Fruit fly (Drosophila melanogaster) whole organism, embryonic: ENCODE measurements around the gene Rrp5.

ENCODE experiments used
- Atf3 ChIP-seq: fragments of 200-800 bp; sonication (Bioruptor generic); optimal IDR thresholded peaks from 3 replicates; lab custom pipeline; 2016; ENCODE audit warnings: missing biosample characterization, missing genetic modification characterization
- Bgb ChIP-seq: fragments of 200-800 bp; sonication (Bioruptor generic); IDR thresholded peaks from 2 replicates; pipeline ENCODE4 v1.3.6; 2022; ENCODE audit warnings: missing biosample characterization, missing genetic modification characterization; ENCODE audit not compliant: partially characterized antibody
- CG11093 ChIP-seq: fragments of 200-800 bp; sonication (Bioruptor generic); IDR thresholded peaks from 3 replicates; pipeline ENCODE4 v1.3.6; 2022; ENCODE audit warnings: missing biosample characterization, missing genetic modification characterization
- CG12219 ChIP-seq: fragments of 200-800 bp; sonication (Bioruptor generic); optimal IDR thresholded peaks from 3 replicates; lab custom pipeline; 2018; ENCODE audit warnings: missing biosample characterization, mild to moderate bottlenecking, missing genetic modification characterization
- CG12391 ChIP-seq: fragments of 200-800 bp; sonication (Bioruptor generic); optimal IDR thresholded peaks from 3 replicates; lab custom pipeline; 2018; ENCODE audit warnings: missing biosample characterization, mild to moderate bottlenecking, missing genetic modification characterization, moderate library complexity
- CG13123 ChIP-seq: fragments of 200-800 bp; sonication (Bioruptor generic); optimal IDR thresholded peaks from 2 replicates; lab custom pipeline; 2016; ENCODE audit warnings: missing biosample characterization, missing genetic modification characterization
- CG17612 ChIP-seq: fragments of 200-800 bp; sonication (Bioruptor generic); IDR thresholded peaks from 2 replicates; pipeline ENCODE4 v1.3.6; 2022; ENCODE audit warnings: missing biosample characterization, missing genetic modification characterization
- CG17829 ChIP-seq: fragments of 200-800 bp; optimal IDR thresholded peaks from 2 replicates; lab custom pipeline; 2019; ENCODE audit warnings: missing biosample characterization, mild to moderate bottlenecking, missing genetic modification characterization, moderate library complexity
- CG18262 ChIP-seq: fragments of 200-800 bp; optimal IDR thresholded peaks from 3 replicates; lab custom pipeline; 2019; ENCODE audit warnings: missing biosample characterization, mild to moderate bottlenecking, missing genetic modification characterization, moderate library complexity
- CG18764 ChIP-seq: fragments of 200-800 bp; sonication (Bioruptor generic); optimal IDR thresholded peaks from 3 replicates; lab custom pipeline; 2016; ENCODE audit warnings: missing biosample characterization, missing genetic modification characterization
- CG2120 ChIP-seq: fragments of 200-800 bp; sonication (Bioruptor generic); optimal IDR thresholded peaks from 3 replicates; lab custom pipeline; 2016; ENCODE audit warnings: missing biosample characterization, missing genetic modification characterization
- CG2199 ChIP-seq: fragments of 200-800 bp; sonication (Bioruptor generic); IDR thresholded peaks from 3 replicates; pipeline ENCODE4 v1.3.6; 2022; ENCODE audit warnings: missing biosample characterization, missing genetic modification characterization
- CG32772 ChIP-seq: fragments of 200-800 bp; sonication (Bioruptor generic); IDR thresholded peaks from 2 replicates; pipeline ENCODE4 v1.3.6; 2022; ENCODE audit warnings: missing biosample characterization, missing genetic modification characterization
- CG6254 ChIP-seq: fragments of 200-800 bp; sonication (Bioruptor generic); optimal IDR thresholded peaks from 3 replicates; lab custom pipeline; 2017; ENCODE audit warnings: mild to moderate bottlenecking, missing biosample characterization, missing genetic modification reagents, missing genetic modification characterization
- CG6791 ChIP-seq: fragments of 200-800 bp; sonication (Bioruptor generic); IDR thresholded peaks from 3 replicates; pipeline ENCODE4 v1.3.6; 2022; ENCODE audit warnings: missing biosample characterization, missing genetic modification characterization; ENCODE audit not compliant: partially characterized antibody
- CG8089 ChIP-seq: fragments of 200-800 bp; sonication (Bioruptor generic); optimal IDR thresholded peaks from 3 replicates; lab custom pipeline; 2016; ENCODE audit warnings: missing biosample characterization, missing genetic modification characterization
- CG8290 ChIP-seq, 3 experiments: fragments of 200-800 bp; sonication (Bioruptor generic); optimal IDR thresholded peaks; 2 replicates each; lab custom pipeline; 2016 to 2019; ENCODE audit warnings: missing biosample characterization in 3 of 3, missing genetic modification characterization in 3 of 3, mild to moderate bottlenecking in 2 of 3, moderate library complexity in 1 of 3
- CG8359 ChIP-seq: fragments of 200-800 bp; sonication (Bioruptor generic); optimal IDR thresholded peaks from 2 replicates; lab custom pipeline; 2017; ENCODE audit warnings: missing biosample characterization, mild to moderate bottlenecking, missing genetic modification characterization, borderline replicate concordance
- CG8478 ChIP-seq: fragments of >200 bp; optimal IDR thresholded peaks from 2 replicates; lab custom pipeline; 2018
- Dbx ChIP-seq: fragments of 200-800 bp; sonication (Bioruptor generic); IDR thresholded peaks from 3 replicates; pipeline ENCODE4 v1.3.6; 2022; ENCODE audit warnings: missing biosample characterization, missing genetic modification characterization
- Dip2 ChIP-seq: fragments of 200-800 bp; sonication (Bioruptor generic); IDR thresholded peaks from 2 replicates; pipeline ENCODE4 v1.3.6; 2022; ENCODE audit warnings: missing biosample characterization, missing genetic modification characterization
- Ets65A ChIP-seq: fragments of 200-800 bp; sonication (Bioruptor generic); peaks from one replicate; lab custom pipeline; 2016; ENCODE audit warnings: missing biosample characterization, missing genetic modification characterization
- Ets97D ChIP-seq: fragments of 200-800 bp; sonication (Bioruptor generic); optimal IDR thresholded peaks from 3 replicates; lab custom pipeline; 2016; ENCODE audit warnings: missing biosample characterization, missing genetic modification characterization
- Max ChIP-seq: fragments of 200-800 bp; sonication (Bioruptor generic); optimal IDR thresholded peaks from 2 replicates; lab custom pipeline; 2016; ENCODE audit warnings: missing biosample characterization, mild to moderate bottlenecking, missing genetic modification characterization
- NK7.1 ChIP-seq: fragments of 200-800 bp; sonication (Bioruptor generic); optimal IDR thresholded peaks from 3 replicates; lab custom pipeline; 2016; ENCODE audit warnings: missing biosample characterization, missing genetic modification characterization
- Pdp1 ChIP-seq, 2 experiments: fragments of 200-800 bp; sonication (Bioruptor generic); optimal IDR thresholded peaks; 3 replicates each; lab custom pipeline; 2016; ENCODE audit warnings: missing biosample characterization in 2 of 2, missing genetic modification characterization in 2 of 2, mild to moderate bottlenecking in 1 of 2, moderate library complexity in 1 of 2
- abd-A ChIP-seq: fragments of 200-800 bp; sonication (Bioruptor generic); optimal IDR thresholded peaks from 3 replicates; lab custom pipeline; 2019; ENCODE audit warnings: missing biosample characterization, mild to moderate bottlenecking, missing genetic modification characterization, moderate library complexity
- ara ChIP-seq: fragments of 200-800 bp; sonication (Bioruptor generic); IDR thresholded peaks from 2 replicates; pipeline ENCODE4 v1.3.6; 2022; ENCODE audit warnings: missing biosample characterization, missing genetic modification characterization
- cas ChIP-seq: fragments of 200-800 bp; sonication (Bioruptor generic); IDR thresholded peaks from 2 replicates; pipeline ENCODE4 v1.3.6; 2022; ENCODE audit warnings: missing biosample characterization, missing genetic modification characterization
- cato ChIP-seq: fragments of 200-800 bp; sonication (Bioruptor generic); optimal IDR thresholded peaks from 2 replicates; lab custom pipeline; 2016; ENCODE audit warnings: missing biosample characterization, missing genetic modification characterization, borderline replicate concordance
- da ChIP-seq: fragments of 200-800 bp; sonication (Bioruptor generic); optimal IDR thresholded peaks from 2 replicates; lab custom pipeline; 2016; ENCODE audit warnings: missing biosample characterization, missing genetic modification characterization
- fd3F ChIP-seq: fragments of 200-800 bp; sonication (Bioruptor generic); optimal IDR thresholded peaks from 2 replicates; lab custom pipeline; 2018; ENCODE audit warnings: missing biosample characterization, mild to moderate bottlenecking, missing genetic modification characterization, moderate library complexity
- gcm ChIP-seq: fragments of 200-800 bp; sonication (Bioruptor generic); optimal IDR thresholded peaks from 2 replicates; lab custom pipeline; 2019; ENCODE audit warnings: missing biosample characterization, mild to moderate bottlenecking, missing genetic modification characterization, moderate library complexity
- jigr1 ChIP-seq: fragments of 200-800 bp; sonication (Bioruptor generic); IDR thresholded peaks from 3 replicates; pipeline ENCODE4 v1.3.6; 2022; ENCODE audit warnings: missing biosample characterization, missing genetic modification characterization
- lbe ChIP-seq: fragments of 200-800 bp; sonication (Bioruptor generic); optimal IDR thresholded peaks from 2 replicates; lab custom pipeline; 2016; ENCODE audit warnings: missing biosample characterization, mild to moderate bottlenecking, missing genetic modification characterization
- org-1 ChIP-seq: fragments of 200-800 bp; sonication (Bioruptor generic); optimal IDR thresholded peaks from 2 replicates; lab custom pipeline; 2017; ENCODE audit warnings: missing biosample characterization, missing genetic modification characterization
- pum ChIP-seq: fragments of 200-800 bp; sonication (Bioruptor generic); optimal IDR thresholded peaks from 2 replicates; lab custom pipeline; 2016; ENCODE audit warnings: missing biosample characterization, missing genetic modification characterization
- sc ChIP-seq, 3 experiments: fragments of >200 bp in 2 of 3; fragments of 200-800 bp in 1 of 3; sonication (Bioruptor generic) in 1 of 3; optimal IDR thresholded peaks; 2 replicates in 2 of 3; 3 replicates in 1 of 3; lab custom pipeline; 2017; ENCODE audit warnings: mild to moderate bottlenecking in 1 of 3, missing biosample characterization in 1 of 3, missing genetic modification characterization in 1 of 3, missing genetic modification reagents in 1 of 3
- sens ChIP-seq: fragments of 200-800 bp; sonication (Bioruptor generic); peaks from one replicate; lab custom pipeline; 2016; ENCODE audit warnings: missing biosample characterization, missing genetic modification characterization
- slp2 ChIP-seq: fragments of 200-800 bp; sonication (Bioruptor generic); optimal IDR thresholded peaks from 2 replicates; lab custom pipeline; 2016; ENCODE audit warnings: missing biosample characterization, missing genetic modification characterization
- tgo ChIP-seq: fragments of 200-800 bp; sonication (Bioruptor generic); IDR thresholded peaks from 3 replicates; pipeline ENCODE4 v1.3.6; 2022; ENCODE audit warnings: missing biosample characterization, missing genetic modification characterization
- tin ChIP-seq: fragments of 200-800 bp; sonication (Bioruptor generic); optimal IDR thresholded peaks from 3 replicates; lab custom pipeline; 2016; ENCODE audit warnings: missing biosample characterization, missing genetic modification characterization
- zf30C ChIP-seq: fragments of 200-800 bp; sonication (Bioruptor generic); optimal IDR thresholded peaks from 3 replicates; lab custom pipeline; 2018; ENCODE audit warnings: missing biosample characterization, mild to moderate bottlenecking, missing genetic modification characterization

The Rrp5 gene

dm6 chr3R:24333182-24333808 is at the start of gene Rrp5, which contains the start of gene Dis3 (continued):
- TF ChIP-seq CG17829 = no peak
- TF ChIP-seq Bgb = peak; percentile 44; the same call in 1 of the 2 replicates
- TF ChIP-seq ara (GFP tag; lab: Robert Waterston, UW) = 0 out of 2 replicates have a peak, but pooled peaks have one; percentile 50
- TF ChIP-seq abd-A (tag; lab: Kevin White, UChicago) = no peak
- TF ChIP-seq cas = peak; percentile 30; the same call in 1 of the 2 replicates
- no peak for TF ChIP-seq tgo (GFP tag; lab: Robert Waterston, UW)
- TF ChIP-seq CG8478 (lab: Kevin White, UChicago) = no peak
- no peak for TF ChIP-seq slp2 (GFP tag; lab: Kevin White, UChicago)
- no peak for TF ChIP-seq NK7.1 (GFP tag; lab: Kevin White, UChicago)
- no peak for TF ChIP-seq CG8359
- TF ChIP-seq CG2120 (GFP tag; lab: Kevin White, UChicago) = no peak
- TF ChIP-seq CG2199 (GFP tag; lab: Robert Waterston, UW) = no peak; the same call in 2 of the 3 replicates
- TF ChIP-seq Pdp1 (GFP tag; optimal IDR thresholded peaks at IDR 0.05; lab: Kevin White, UChicago) = peak in 1 of 2 experiments; percentile 22
- TF ChIP-seq fd3F (GFP tag; lab: Kevin White, UChicago) = no peak
- peak; percentile 81 for TF ChIP-seq Ets97D (GFP tag; lab: Kevin White, UChicago)
- TF ChIP-seq CG12391 (tag; lab: Kevin White, UChicago) = no peak
- TF ChIP-seq da = no peak
- TF ChIP-seq CG32772 (GFP tag; lab: Robert Waterston, UW) = no peak
- peak; percentile 66; the same call in 2 of the 3 replicates for TF ChIP-seq CG6791 (GFP tag; lab: Robert Waterston, UW)
- peak; percentile 98 for TF ChIP-seq CG6254 (GFP tag; lab: Kevin White, UChicago)
- TF ChIP-seq CG13123 (GFP tag; lab: Kevin White, UChicago) = no peak
- no peak for TF ChIP-seq cato (GFP tag; lab: Kevin White, UChicago)
- no peak for TF ChIP-seq pum
- no peak for TF ChIP-seq gcm (GFP tag; lab: Kevin White, UChicago)
- no peak for TF ChIP-seq jigr1
- peak; percentile 93 for TF ChIP-seq sens
- no peak for TF ChIP-seq Atf3 (GFP tag; lab: Kevin White, UChicago)
- TF ChIP-seq org-1 (GFP tag; lab: Kevin White, UChicago) = no peak
- TF ChIP-seq sc (optimal IDR thresholded peaks at IDR 0.05; lab: Kevin White, UChicago) = no peak
- TF ChIP-seq sc (GFP tag; optimal IDR thresholded peaks at IDR 0.05; lab: Kevin White, UChicago) = no peak
- no peak for TF ChIP-seq Dip2
- TF ChIP-seq lbe (GFP tag; lab: Kevin White, UChicago) = no peak
- peak; percentile 7 for TF ChIP-seq CG8089
- TF ChIP-seq CG8290 (GFP tag; optimal IDR thresholded peaks at IDR 0.05; lab: Kevin White, UChicago) = no peak
- no peak for TF ChIP-seq CG8290 (tag; optimal IDR thresholded peaks at IDR 0.05; lab: Kevin White, UChicago)
- no peak for TF ChIP-seq CG12219
- peak; percentile 59; the same call in 1 of the 3 replicates for TF ChIP-seq Dbx (GFP tag; lab: Robert Waterston, UW)

dm6 chr3R:24376565-24376964 is 43.4 kb upstream of the Rrp5 start, which contains the start of gene CG33342:
CG33342 (plus strand) TSS chr3R:24376865.
- TF ChIP-seq zf30C (GFP tag; lab: Kevin White, UChicago) (no peak), CG17612 (GFP tag; lab: Robert Waterston, UW) (no peak), CG11093 (GFP tag; lab: Robert Waterston, UW) (no peak), tin (no peak), Ets65A (GFP tag; lab: Kevin White, UChicago) (peak; percentile 10), Max (no peak), CG18764 (GFP tag; lab: Kevin White, UChicago) (no peak), CG18262 (tag; lab: Kevin White, UChicago) (no peak)
